Fruit fly (Drosophila melanogaster) whole organism, prepupa: ENCODE data around the gene Esyt2.

Experiments
- Eip93F ChIP-seq: fragments of 200-800 bp; sonication (Bioruptor generic); optimal IDR thresholded peaks from 2 replicates; lab custom pipeline; 2016; ENCODE audit warnings: missing biosample characterization, mild to moderate bottlenecking, missing genetic modification characterization
- Sox102F ChIP-seq: fragments of 200-800 bp; sonication (Bioruptor generic); optimal IDR thresholded peaks from 2 replicates; lab custom pipeline; 2016; ENCODE audit warnings: missing biosample characterization, mild to moderate bottlenecking, missing genetic modification characterization

DNA sequence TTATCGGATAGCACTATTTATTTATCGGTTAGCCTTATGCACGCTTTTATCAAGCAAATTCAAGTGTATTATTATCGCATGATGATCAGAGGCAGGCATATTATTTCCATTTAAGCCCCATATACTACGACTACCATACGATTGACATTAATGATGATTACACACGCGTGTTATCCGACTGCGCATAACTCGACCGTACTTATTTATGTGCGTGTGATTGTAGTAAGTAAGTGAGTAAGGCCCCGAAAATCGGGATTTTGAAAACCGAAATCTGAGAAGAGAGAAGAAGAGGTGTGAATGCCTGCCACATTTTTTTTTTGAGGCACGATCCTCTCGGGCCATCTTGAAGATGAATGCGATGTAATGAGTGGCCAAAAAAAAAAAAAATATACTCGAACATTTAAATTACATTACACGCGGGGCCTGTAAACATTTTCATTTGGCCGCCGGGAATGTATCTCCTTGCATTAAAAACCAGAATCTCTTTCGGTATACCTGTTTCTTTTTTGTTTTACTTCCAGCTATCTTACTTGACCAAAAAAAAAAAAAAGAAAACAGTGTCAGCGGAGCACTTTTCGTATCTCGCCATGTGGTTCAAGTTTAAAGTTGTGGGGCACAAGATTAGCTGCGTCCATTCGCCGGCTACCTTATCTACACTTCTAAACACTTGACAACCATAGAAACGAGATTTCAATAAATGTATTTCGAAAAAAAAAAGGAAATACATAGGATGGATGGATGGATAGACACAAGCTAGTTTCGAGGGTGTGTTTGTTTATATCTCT lies 51.0 kb downstream of the Esyt2 start:
- no peak for TF ChIP-seq Eip93F (GFP tag; lab: Kevin White, UChicago)
- no peak for TF ChIP-seq Sox102F (GFP tag; lab: Kevin White, UChicago)
